Worm (Caenorhabditis elegans): ENCODE measurements around the gene F59B1.2.

DNA sequence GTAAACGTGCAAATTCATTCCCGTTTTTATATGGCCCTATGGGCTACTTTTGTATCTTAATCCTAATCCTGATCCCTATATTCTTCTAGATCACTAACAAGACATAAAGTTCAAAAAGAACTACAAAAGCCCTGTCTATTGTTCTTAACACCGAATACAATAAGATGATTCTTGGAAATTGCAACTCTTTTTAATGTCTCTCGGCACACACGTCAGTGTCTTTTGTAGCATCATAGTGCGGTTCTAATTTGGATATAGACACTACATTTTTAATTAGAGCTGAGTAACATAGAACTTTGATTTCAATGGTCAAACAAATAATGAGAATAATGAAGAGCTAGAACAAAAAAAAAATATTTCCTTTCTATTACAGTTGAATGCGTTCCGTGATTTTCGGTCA is 6.7 kb downstream of the F59B1.2 start:
- TF ChIP-seq ama-1 (optimal IDR thresholded peaks at IDR 0.05) (no peak), tbx-37 (GFP tag; conservative IDR thresholded peaks at IDR 0.05) (no peak)

All from whole organism, early embryonic.